Worm (Caenorhabditis elegans) whole organism, mixed stage, embryonic: Measurements from ENCODE around the gene snf-9.

Experiments used
- M03D4.4 ChIP-seq: sonication (generic microtip); optimal IDR thresholded peaks from 2 replicates; lab custom pipeline; 2017; ENCODE audit warnings: mild to moderate bottlenecking, missing genetic modification characterization, missing compliant biosample characterization
- blmp-1 ChIP-seq: fragments of 150-350 bp; optimal IDR thresholded peaks from 2 replicates; lab custom pipeline; 2014; ENCODE audit warnings: missing biosample characterization, missing genetic modification characterization
- ceh-43 ChIP-seq: fragments of 200-800 bp; sonication (Bioruptor generic); optimal IDR thresholded peaks from 2 replicates; lab custom pipeline; 2018; ENCODE audit warnings: mild to moderate bottlenecking, missing genetic modification characterization, moderate library complexity, missing compliant biosample characterization
- ces-1 ChIP-seq: fragments of 150-350 bp; optimal IDR thresholded peaks from 2 replicates; lab custom pipeline; 2014; ENCODE audit warnings: missing biosample characterization, missing genetic modification reagents, missing genetic modification characterization
- elt-1 ChIP-seq: sonication (generic microtip); optimal IDR thresholded peaks from 2 replicates; lab custom pipeline; 2017; ENCODE audit warnings: missing genetic modification characterization, mild to moderate bottlenecking, missing compliant biosample characterization, antibody characterized with exemption, moderate library complexity, borderline replicate concordance; ENCODE audit not compliant: insufficient read depth
- lsy-2 ChIP-seq: fragments of 150-350 bp; optimal IDR thresholded peaks from 2 replicates; lab custom pipeline; 2014; ENCODE audit warnings: missing biosample characterization, missing genetic modification characterization
- mab-5 ChIP-seq: fragments of 150-350 bp; optimal IDR thresholded peaks from 2 replicates; lab custom pipeline; 2014; ENCODE audit warnings: missing biosample characterization, missing genetic modification characterization
- nhr-28 ChIP-seq: fragments of 150-350 bp; optimal IDR thresholded peaks from 2 replicates; lab custom pipeline; 2014; ENCODE audit warnings: missing biosample characterization, missing genetic modification characterization
- unc-39 ChIP-seq: fragments of 150-350 bp; optimal IDR thresholded peaks from 2 replicates; lab custom pipeline; 2014; ENCODE audit warnings: missing biosample characterization, missing genetic modification characterization
- unc-62 ChIP-seq: fragments of 150-350 bp; optimal IDR thresholded peaks from 2 replicates; lab custom pipeline; 2014; ENCODE audit warnings: missing biosample characterization, missing genetic modification reagents, missing genetic modification characterization
- ztf-11 ChIP-seq: fragments of 150-350 bp; optimal IDR thresholded peaks from 2 replicates; lab custom pipeline; 2014; ENCODE audit warnings: missing biosample characterization, missing genetic modification characterization

DNA sequence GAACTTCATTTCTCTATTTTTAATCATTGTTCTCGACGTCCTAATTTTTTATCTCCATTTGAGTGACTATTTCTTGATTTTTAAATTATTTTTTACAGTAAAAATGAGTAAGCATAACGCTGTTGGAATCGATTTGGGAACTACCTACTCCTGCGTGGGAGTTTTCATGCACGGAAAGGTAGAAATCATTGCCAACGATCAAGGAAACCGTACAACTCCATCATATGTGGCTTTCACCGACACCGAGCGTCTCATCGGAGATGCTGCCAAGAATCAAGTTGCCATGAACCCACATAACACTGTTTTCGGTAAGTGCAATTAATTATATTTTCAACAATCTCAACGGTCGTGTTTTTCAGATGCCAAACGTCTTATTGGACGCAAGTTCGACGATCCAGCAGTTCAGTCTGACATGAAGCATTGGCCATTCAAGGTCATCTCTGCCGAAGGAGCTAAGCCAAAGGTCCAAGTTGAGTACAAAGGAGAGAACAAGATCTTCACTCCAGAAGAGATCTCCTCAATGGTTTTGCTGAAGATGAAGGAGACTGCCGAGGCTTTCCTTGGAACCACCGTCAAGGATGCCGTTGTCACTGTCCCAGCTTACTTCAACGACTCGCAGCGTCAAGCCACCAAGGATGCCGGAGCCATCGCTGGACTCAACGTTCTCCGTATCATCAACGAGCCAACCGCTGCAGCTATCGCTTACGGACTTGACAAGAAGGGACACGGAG, 32.9 kb upstream of the snf-9 start, which contains the start of gene hsp-1:
- TF ChIP-seq blmp-1 (tag; lab: Kevin White, UChicago) (no peak), unc-39 (tag; lab: Kevin White, UChicago) (no peak), mab-5 (tag; lab: Kevin White, UChicago) (no peak), lsy-2 (tag; lab: Kevin White, UChicago) (no peak), ztf-11 (tag; lab: Kevin White, UChicago) (no peak), elt-1 (no peak), M03D4.4 (tag; lab: Kevin White, UChicago) (no peak), ces-1 (GFP tag; lab: Kevin White, UChicago) (no peak), unc-62 (no peak), nhr-28 (no peak), ceh-43 (no peak)
